Worm (Caenorhabditis elegans): ENCODE data around the gene vha-20.

DNA sequence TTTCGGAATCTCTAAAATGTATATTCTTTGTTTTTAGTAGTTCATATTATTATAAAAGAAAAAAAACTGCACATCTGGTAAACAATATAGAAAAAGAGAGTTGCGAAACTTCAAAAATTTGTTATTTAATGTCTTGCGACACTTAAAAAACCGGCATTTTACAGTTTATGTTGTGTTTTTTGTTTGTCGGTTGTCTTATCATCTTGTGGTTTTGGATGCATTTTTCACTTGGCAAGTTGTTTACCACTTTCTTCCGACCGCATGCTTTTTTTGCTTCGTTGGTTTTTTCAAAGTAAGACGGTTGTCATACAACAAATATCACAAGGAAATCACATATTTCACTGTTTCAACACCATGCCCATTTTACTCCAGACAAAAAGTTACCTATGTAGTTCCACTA is 18.7 kb downstream of the vha-20 start:
- TF ChIP-seq nhr-11 (tag; optimal IDR thresholded peaks at IDR 0.05) = no peak
- no peak for TF ChIP-seq fax-1 (tag; optimal IDR thresholded peaks at IDR 0.05)
- TF ChIP-seq ets-4 (tag; optimal IDR thresholded peaks at IDR 0.05) = no peak
- TF ChIP-seq fkh-10 (GFP tag; optimal IDR thresholded peaks at IDR 0.05) = no peak
- TF ChIP-seq nhr-232 (tag; optimal IDR thresholded peaks at IDR 0.05) = no peak
- no peak for TF ChIP-seq sox-4 (tag; optimal IDR thresholded peaks at IDR 0.05)
- TF ChIP-seq unc-86 (tag; optimal IDR thresholded peaks at IDR 0.05) = no peak
- no peak for TF ChIP-seq pha-4 (tag; optimal IDR thresholded peaks at IDR 0.05)

Measured in whole organism, late embryonic.